Fruit fly (Drosophila melanogaster) whole organism, wandering third instar larva: ENCODE results near the gene bocks.
A peak's percentile ranks its signal among the peaks of the same experiment; 100 is the strongest.

Experiments used
- Abd-B ChIP-seq: fragments of >200 bp; optimal IDR thresholded peaks from 2 replicates; lab custom pipeline; 2017; ENCODE audit warnings: missing biosample characterization, missing genetic modification characterization
- CG32264 ChIP-seq: fragments of 200-800 bp; sonication (Bioruptor generic); optimal IDR thresholded peaks from 2 replicates; lab custom pipeline; 2016; ENCODE audit warnings: missing biosample characterization, missing genetic modification characterization
- CrebA ChIP-seq: fragments of 200-800 bp; sonication (Bioruptor generic); optimal IDR thresholded peaks from 2 replicates; lab custom pipeline; 2016; ENCODE audit warnings: missing biosample characterization, mild to moderate bottlenecking, missing genetic modification characterization, borderline replicate concordance
- Dfd ChIP-seq: fragments of >200 bp; optimal IDR thresholded peaks from 2 replicates; lab custom pipeline; 2017; ENCODE audit warnings: missing biosample characterization, missing genetic modification characterization
- HLH106 ChIP-seq: fragments of 200-800 bp; optimal IDR thresholded peaks from 3 replicates; lab custom pipeline; 2019; ENCODE audit warnings: missing biosample characterization, mild to moderate bottlenecking, missing genetic modification characterization, moderate library complexity
- Jra ChIP-seq: sonication (Bioruptor generic); optimal IDR thresholded peaks from 2 replicates; lab custom pipeline; 2016; ENCODE audit warnings: missing biosample characterization, missing genetic modification characterization
- N ChIP-seq: fragments of >200 bp; optimal IDR thresholded peaks from 2 replicates; lab custom pipeline; 2018; ENCODE audit warnings: missing biosample characterization, missing external identifiers, missing genetic modification characterization
- OdsH ChIP-seq: fragments of 200-800 bp; sonication (Bioruptor generic); optimal IDR thresholded peaks from 2 replicates; lab custom pipeline; 2016; ENCODE audit warnings: missing biosample characterization, mild to moderate bottlenecking, missing genetic modification characterization
- Rel ChIP-seq, 2 experiments: fragments of 200-800 bp; sonication (Bioruptor generic) in 1 of 2; optimal IDR thresholded peaks; 2 replicates in 1 of 2; 3 replicates in 1 of 2; lab custom pipeline; 2016 to 2019; ENCODE audit warnings: mild to moderate bottlenecking in 2 of 2, missing biosample characterization in 2 of 2, missing genetic modification characterization in 2 of 2, moderate library complexity in 1 of 2
- Sp1 ChIP-seq: fragments of 200-800 bp; sonication (Bioruptor generic); optimal IDR thresholded peaks from 3 replicates; lab custom pipeline; 2019; ENCODE audit warnings: missing biosample characterization, mild to moderate bottlenecking, missing genetic modification characterization, moderate library complexity
- Vsx2 ChIP-seq: fragments of 200-300, 225-300 bp; sonication (Bioruptor generic); optimal IDR thresholded peaks from 2 replicates; lab custom pipeline; 2018; ENCODE audit warnings: missing biosample characterization, missing genetic modification characterization; ENCODE audit not compliant: partially characterized antibody
- br ChIP-seq: fragments of 200-800 bp; sonication (Bioruptor generic); optimal IDR thresholded peaks from 2 replicates; lab custom pipeline; 2016; ENCODE audit warnings: missing biosample characterization, missing genetic modification characterization
- dmrt93B ChIP-seq: fragments of 200-800 bp; sonication (Bioruptor generic); optimal IDR thresholded peaks from 2 replicates; lab custom pipeline; 2018; ENCODE audit warnings: missing biosample characterization, mild to moderate bottlenecking, missing genetic modification characterization
- dsf ChIP-seq: sonication (Bioruptor generic); optimal IDR thresholded peaks from 2 replicates; lab custom pipeline; 2016; ENCODE audit warnings: missing biosample characterization, missing genetic modification characterization, borderline replicate concordance
- foxo ChIP-seq, 2 experiments: fragments of 200-800 bp; sonication (Bioruptor generic); optimal IDR thresholded peaks; 2 replicates in 1 of 2; 3 replicates in 1 of 2; lab custom pipeline; 2016 to 2017; ENCODE audit warnings: missing biosample characterization in 2 of 2, missing genetic modification characterization in 2 of 2
- h ChIP-seq: fragments of 200-800 bp; sonication (Bioruptor generic); optimal IDR thresholded peaks from 3 replicates; lab custom pipeline; 2016; ENCODE audit warnings: missing biosample characterization, mild to moderate bottlenecking, missing genetic modification characterization
- lola ChIP-seq: fragments of >200 bp; optimal IDR thresholded peaks from 2 replicates; lab custom pipeline; 2017; ENCODE audit warnings: missing biosample characterization, missing genetic modification characterization
- pan ChIP-seq: fragments of >200 bp; optimal IDR thresholded peaks from 2 replicates; lab custom pipeline; 2017
- rgr ChIP-seq: fragments of 200-800 bp; sonication (Bioruptor generic); optimal IDR thresholded peaks from 3 replicates; lab custom pipeline; 2016; ENCODE audit warnings: missing biosample characterization, mild to moderate bottlenecking, missing genetic modification characterization
- sage ChIP-seq: fragments of 200-800 bp; sonication (Bioruptor generic); optimal IDR thresholded peaks from 2 replicates; lab custom pipeline; 2016; ENCODE audit warnings: missing biosample characterization, mild to moderate bottlenecking, missing genetic modification characterization
- tai ChIP-seq: sonication (Bioruptor generic); optimal IDR thresholded peaks from 2 replicates; lab custom pipeline; 2016; ENCODE audit warnings: missing biosample characterization, missing genetic modification characterization
- woc ChIP-seq: sonication (Bioruptor generic); optimal IDR thresholded peaks from 2 replicates; lab custom pipeline; 2016; ENCODE audit warnings: missing biosample characterization, mild to moderate bottlenecking, missing genetic modification characterization

bocks gene

dm6 chr3R:9548769-9549168, 42.0 kb downstream of the bocks start:
- no peak for TF ChIP-seq rgr (GFP tag; lab: Kevin White, UChicago)
- TF ChIP-seq dmrt93B (GFP tag; lab: Kevin White, UChicago): no peak
- TF ChIP-seq Sp1: no peak
- TF ChIP-seq Jra (GFP tag; lab: Kevin White, UChicago): no peak
- no peak for TF ChIP-seq N
- TF ChIP-seq dsf (GFP tag; lab: Kevin White, UChicago): no peak
- no peak for TF ChIP-seq woc (GFP tag; lab: Kevin White, UChicago)
- no peak for TF ChIP-seq CrebA
- TF ChIP-seq Dfd (GFP tag; lab: Kevin White, UChicago): no peak
- no peak for TF ChIP-seq h (GFP tag; lab: Kevin White, UChicago)
- no peak for TF ChIP-seq OdsH
- no peak for TF ChIP-seq pan (lab: Kevin White, UChicago)
- TF ChIP-seq tai: no peak
- no peak for TF ChIP-seq br (GFP tag; lab: Kevin White, UChicago)
- TF ChIP-seq HLH106: no peak
- no peak for TF ChIP-seq Rel (GFP tag; optimal IDR thresholded peaks at IDR 0.05; lab: Kevin White, UChicago)
- TF ChIP-seq Rel (tag; optimal IDR thresholded peaks at IDR 0.05; lab: Kevin White, UChicago): no peak
- no peak for TF ChIP-seq Abd-B (GFP tag; lab: Kevin White, UChicago)
- no peak for TF ChIP-seq foxo (GFP tag; optimal IDR thresholded peaks at IDR 0.05; lab: Kevin White, UChicago)
- no peak for TF ChIP-seq sage (GFP tag; lab: Kevin White, UChicago)
- TF ChIP-seq, all 38 proteins: peak for 0

- no peak for TF ChIP-seq lola (GFP tag; lab: Kevin White, UChicago)
- TF ChIP-seq Dfd (GFP tag; lab: Kevin White, UChicago): peak; percentile 82
These were observed 43.9 kb downstream of the bocks start for dm6 chr3R:9546808-9547381.

dm6 chr3R:9543495-9544180, 47.2 kb downstream of the bocks start:
- TF ChIP-seq Vsx2 (GFP tag; lab: Kevin White, UChicago): no peak
- no peak for TF ChIP-seq woc (GFP tag; lab: Kevin White, UChicago)
- TF ChIP-seq CG32264: no peak
- no peak for TF ChIP-seq Dfd (GFP tag; lab: Kevin White, UChicago)
- peak; percentile 29 for TF ChIP-seq N
